Worm (Caenorhabditis elegans): ENCODE data around the gene pbo-5.

Gene pbo-5

ce11 chrV:20915186-20915585 is at the start of gene pbo-5:
TSS of gene pbo-5 (plus strand) at chrV:20915486.
- TF ChIP-seq ceh-82 (tag; optimal IDR thresholded peaks at IDR 0.05) = no peak

- TF ChIP-seq irx-1 (tag; optimal IDR thresholded peaks at IDR 0.05) (no peak), ces-1 (GFP tag; optimal IDR thresholded peaks at IDR 0.05) (no peak), tbx-2 (tag; optimal IDR thresholded peaks at IDR 0.05) (no peak), elt-2 (tag; optimal IDR thresholded peaks at IDR 0.05) (peak; percentile 67), nhr-90 (tag; optimal IDR thresholded peaks at IDR 0.05; ENCODE audit: poor library complexity) (peak; percentile 7), ztf-4 (tag; optimal IDR thresholded peaks at IDR 0.05) (no peak), tlp-1 (tag; optimal IDR thresholded peaks at IDR 0.05) (no peak)
These were observed 48.9 kb upstream of the pbo-5 start for ce11 chrV:20866406-20866805.

- TF ChIP-seq ama-1 (optimal IDR thresholded peaks at IDR 0.05) (no peak), efl-1 (optimal IDR thresholded peaks at IDR 0.05) (no peak), efl-1 (GFP tag; optimal IDR thresholded peaks at IDR 0.05 in 1 of 2) (peak in 1 of 2 experiments; percentile 58)
These were observed 47.0 kb upstream of the pbo-5 start, which contains the start of gene F31D4.8 for ce11 chrV:20868329-20868728. TSS of gene F31D4.8 (minus strand) at chrV:20868429.

- TF ChIP-seq lin-13 (GFP tag; optimal IDR thresholded peaks at IDR 0.05) (no peak), nhr-19 (GFP tag; conservative IDR thresholded peaks at IDR 0.05) (no peak)
These were observed 44.7 kb upstream of the pbo-5 start for ce11 chrV:20870633-20871032.

- TF ChIP-seq aha-1 (tag; optimal IDR thresholded peaks at IDR 0.05) = no peak
- no peak for TF ChIP-seq fkh-10 (GFP tag; optimal IDR thresholded peaks at IDR 0.05)
- TF ChIP-seq pag-3 (tag; optimal IDR thresholded peaks at IDR 0.05; ENCODE audit: borderline replicate concordance, insufficient read depth) = no peak
- no peak for TF ChIP-seq unc-98 (GFP tag; IDR thresholded peaks at IDR 0.05)
- TF ChIP-seq lin-35 (GFP tag; optimal IDR thresholded peaks at IDR 0.05) = no peak
These were observed 44.1 kb upstream of the pbo-5 start for ce11 chrV:20871194-20871593.

ce11 chrV:20873144-20873543 is 42.1 kb upstream of the pbo-5 start:
- TF ChIP-seq nhr-71 (tag; optimal IDR thresholded peaks at IDR 0.05) = peak; percentile 18
- TF ChIP-seq fkh-10 (GFP tag; optimal IDR thresholded peaks at IDR 0.05) = peak; percentile 77
- peak; percentile 6 for TF ChIP-seq tbx-2 (tag; optimal IDR thresholded peaks at IDR 0.05)
- TF ChIP-seq unc-30 (tag; optimal IDR thresholded peaks at IDR 0.05) = no peak
- peak; percentile 37 for TF ChIP-seq ceh-8 (GFP tag; optimal IDR thresholded peaks at IDR 0.05)
- peak in 1 of 3 experiments; percentile 32 for TF ChIP-seq ceh-82 (tag; optimal IDR thresholded peaks at IDR 0.05)
- no peak for TF ChIP-seq mef-2 (tag; optimal IDR thresholded peaks at IDR 0.05)
- TF ChIP-seq egl-27 (tag; optimal IDR thresholded peaks at IDR 0.05) = no peak
- TF ChIP-seq lin-14 (GFP tag; optimal IDR thresholded peaks at IDR 0.05) = peak; percentile 86
- TF ChIP-seq ces-1 (GFP tag; optimal IDR thresholded peaks at IDR 0.05) = peak; percentile 86

ce11 chrV:20875324-20875723 is 40.0 kb upstream of the pbo-5 start:
- TF ChIP-seq isw-1 (GFP tag; IDR thresholded peaks at IDR 0.05) = no peak
- no peak for TF ChIP-seq nhr-28 (tag; optimal IDR thresholded peaks at IDR 0.05)
- no peak for TF ChIP-seq nhr-47 (tag; optimal IDR thresholded peaks at IDR 0.05)
- no peak for TF ChIP-seq tbx-2 (tag; optimal IDR thresholded peaks at IDR 0.05)
- TF ChIP-seq ama-1 (optimal IDR thresholded peaks at IDR 0.05) = no peak
- no peak for TF ChIP-seq ztf-11 (tag; optimal IDR thresholded peaks at IDR 0.05)
- no peak for TF ChIP-seq elt-3 (tag; optimal IDR thresholded peaks at IDR 0.05)
- no peak for TF ChIP-seq nhr-90 (tag; optimal IDR thresholded peaks at IDR 0.05; ENCODE audit: poor library complexity)
- TF ChIP-seq unc-30 (tag; optimal IDR thresholded peaks at IDR 0.05) = no peak
- TF ChIP-seq ztf-4 (tag; optimal IDR thresholded peaks at IDR 0.05) = no peak
- no peak for TF ChIP-seq sptf-1 (tag; optimal IDR thresholded peaks at IDR 0.05)
- no peak for TF ChIP-seq sox-4 (tag; optimal IDR thresholded peaks at IDR 0.05)
- TF ChIP-seq efl-3 (GFP tag; optimal IDR thresholded peaks at IDR 0.05) = no peak
- TF ChIP-seq hpl-2 (GFP tag; optimal IDR thresholded peaks at IDR 0.05) = no peak
